Worm (Caenorhabditis elegans): ENCODE measurements around the gene vap-1.

The vap-1 gene

DNA sequence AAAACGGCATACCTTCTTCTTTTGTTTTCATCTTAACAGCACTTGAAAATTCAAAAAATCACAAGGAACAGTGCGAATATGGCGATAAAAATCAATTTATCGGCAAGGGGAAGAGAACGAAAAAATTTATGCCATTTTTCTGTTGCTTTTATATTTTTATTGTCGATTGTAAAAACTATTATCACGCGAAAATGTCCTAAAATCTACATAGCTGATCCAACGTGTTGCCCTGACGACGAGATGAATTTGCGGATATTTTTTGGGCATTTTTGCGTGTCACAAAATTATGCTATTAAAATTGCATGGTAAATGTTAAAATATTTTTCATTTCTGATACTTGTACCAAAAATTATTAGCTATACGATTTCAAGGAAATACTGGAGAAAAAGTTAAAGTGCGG lies 14.4 kb downstream of the vap-1 start, which contains the start of gene F10D7.4:
Gene F10D7.4, minus strand, starts transcription at position 101 of the 400 bp plus-strand sequence.
- TF ChIP-seq efl-1 (optimal IDR thresholded peaks at IDR 0.05) (no peak), efl-1 (GFP tag; optimal IDR thresholded peaks at IDR 0.05 in 1 of 2) (peak in 1 of 2 experiments; percentile 48), nhr-47 (tag; optimal IDR thresholded peaks at IDR 0.05) (no peak), nhr-90 (tag; optimal IDR thresholded peaks at IDR 0.05; ENCODE audit: poor library complexity) (no peak)

DNA sequence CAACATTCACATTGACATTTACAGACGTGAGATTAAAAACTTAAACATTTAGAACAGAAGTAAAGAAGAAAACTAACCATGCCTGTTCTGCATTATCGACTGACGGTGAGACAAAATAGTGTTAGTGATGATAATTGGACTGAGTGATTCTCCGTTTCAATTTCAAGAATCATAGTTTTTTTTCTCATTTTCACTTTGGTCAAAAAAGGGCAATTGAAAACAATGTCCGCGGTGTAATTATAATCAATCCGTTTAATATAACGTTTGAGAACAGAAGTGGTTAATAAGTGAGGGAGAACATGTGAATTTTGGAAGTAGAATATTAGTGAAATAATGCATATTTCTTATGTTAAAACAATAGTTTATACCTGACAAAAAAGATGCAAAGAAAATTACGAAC lies 16.7 kb downstream of the vap-1 start, which contains the start of gene F10D7.10:
Gene F10D7.10, minus strand, starts transcription at position 101 of the 400 bp plus-strand sequence.
- TF ChIP-seq ama-1 (optimal IDR thresholded peaks at IDR 0.05) (no peak), blmp-1 (tag; optimal IDR thresholded peaks at IDR 0.05) (peak; percentile 22), efl-1 (optimal IDR thresholded peaks at IDR 0.05) (no peak), efl-1 (GFP tag; optimal IDR thresholded peaks at IDR 0.05 in 1 of 2) (peak in 1 of 2 experiments; percentile 10), C34B4.2 (tag; optimal IDR thresholded peaks at IDR 0.05) (no peak), ztf-4 (tag; optimal IDR thresholded peaks at IDR 0.05) (no peak)

DNA sequence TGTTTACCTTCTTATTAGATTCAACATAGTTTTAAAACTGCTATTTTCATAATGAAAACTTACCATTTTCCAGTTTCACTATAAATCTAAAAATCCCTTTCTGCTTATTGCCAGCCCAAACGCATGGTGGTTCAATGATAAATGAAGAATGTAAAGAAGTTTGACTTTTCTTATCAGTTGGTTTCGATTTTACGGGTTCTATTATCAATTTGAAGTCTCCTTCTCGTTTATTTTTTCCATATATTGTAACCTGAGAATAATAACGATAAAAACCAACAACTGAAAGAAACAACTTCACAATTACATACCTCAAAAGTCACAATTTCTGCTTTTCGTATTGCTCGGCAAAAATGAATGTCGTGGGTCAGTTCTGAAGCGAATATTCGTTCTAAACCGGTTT lies 17.4 kb downstream of the vap-1 start:
- TF ChIP-seq C16A3.4 (tag; optimal IDR thresholded peaks at IDR 0.05) = no peak
- TF ChIP-seq elt-2 (tag; optimal IDR thresholded peaks at IDR 0.05) = peak; percentile 59

ce11 chrX:17375877-17376276 lies 20.5 kb downstream of the vap-1 start:
- TF ChIP-seq lin-14 (GFP tag; optimal IDR thresholded peaks at IDR 0.05) (peak; percentile 4), ceh-63 (GFP tag; optimal IDR thresholded peaks at IDR 0.05) (no peak), nhr-19 (GFP tag; conservative IDR thresholded peaks at IDR 0.05) (no peak), elt-2 (tag; optimal IDR thresholded peaks at IDR 0.05) (peak; percentile 63), nhr-76 (tag; optimal IDR thresholded peaks at IDR 0.05) (no peak)

- TF ChIP-seq nhr-47 (tag; optimal IDR thresholded peaks at IDR 0.05) (no peak), elt-3 (tag; optimal IDR thresholded peaks at IDR 0.05) (no peak), efl-1 (optimal IDR thresholded peaks at IDR 0.05) (no peak), efl-1 (GFP tag; optimal IDR thresholded peaks at IDR 0.05 in 1 of 2) (peak in 1 of 2 experiments; percentile 35)
Observed at ce11 chrX:17374534-17374933, 21.8 kb downstream of the vap-1 start, which contains the start of gene F10D7.3. Gene F10D7.3 (minus strand): TSS chrX:17374634.

DNA sequence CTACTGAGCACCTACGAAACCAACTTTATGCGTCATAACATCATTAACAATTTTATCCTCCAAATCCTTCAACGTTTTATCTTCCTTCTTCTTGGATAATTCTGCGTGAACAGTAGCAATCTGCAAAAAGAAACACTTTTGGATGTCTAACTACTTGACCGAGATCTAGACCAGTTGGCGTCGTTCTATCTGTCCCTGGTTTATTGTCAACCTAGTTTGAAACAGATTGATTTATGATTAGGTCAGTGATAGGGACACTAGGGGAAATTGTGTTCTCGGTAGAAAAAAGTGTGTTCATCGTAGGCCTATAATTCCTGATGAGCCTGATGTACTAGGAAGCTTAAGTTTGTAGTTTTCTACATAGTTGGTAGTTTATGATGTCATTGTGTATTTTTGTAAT lies 22.4 kb downstream of the vap-1 start:
- TF ChIP-seq hlh-17 (GFP tag; optimal IDR thresholded peaks at IDR 0.05; ENCODE audit: borderline replicate concordance) (no peak), fos-1 (tag; optimal IDR thresholded peaks at IDR 0.05) (no peak), unc-130 (tag; optimal IDR thresholded peaks at IDR 0.05) (no peak), alr-1 (tag; optimal IDR thresholded peaks at IDR 0.05; ENCODE audit: borderline replicate concordance) (no peak), aly-2 (tag; optimal IDR thresholded peaks at IDR 0.05) (no peak), elt-2 (tag; optimal IDR thresholded peaks at IDR 0.05) (no peak), mdl-1 (tag; optimal IDR thresholded peaks at IDR 0.05) (no peak), tbx-2 (tag; optimal IDR thresholded peaks at IDR 0.05) (no peak), lin-35 (GFP tag; optimal IDR thresholded peaks at IDR 0.05) (no peak), rnt-1 (tag; optimal IDR thresholded peaks at IDR 0.05) (no peak), elt-3 (tag; optimal IDR thresholded peaks at IDR 0.05) (peak in 1 of 6 experiments; percentile 43), snpc-4 (tag; optimal IDR thresholded peaks at IDR 0.05) (no peak), lin-15B (tag; optimal IDR thresholded peaks at IDR 0.05) (no peak), mab-9 (GFP tag; IDR thresholded peaks at IDR 0.05) (no peak), vab-15 (tag; optimal IDR thresholded peaks at IDR 0.05) (no peak), unc-62 (GFP tag; optimal IDR thresholded peaks at IDR 0.05) (no peak), blmp-1 (tag; optimal IDR thresholded peaks at IDR 0.05) (peak; percentile 69)

DNA sequence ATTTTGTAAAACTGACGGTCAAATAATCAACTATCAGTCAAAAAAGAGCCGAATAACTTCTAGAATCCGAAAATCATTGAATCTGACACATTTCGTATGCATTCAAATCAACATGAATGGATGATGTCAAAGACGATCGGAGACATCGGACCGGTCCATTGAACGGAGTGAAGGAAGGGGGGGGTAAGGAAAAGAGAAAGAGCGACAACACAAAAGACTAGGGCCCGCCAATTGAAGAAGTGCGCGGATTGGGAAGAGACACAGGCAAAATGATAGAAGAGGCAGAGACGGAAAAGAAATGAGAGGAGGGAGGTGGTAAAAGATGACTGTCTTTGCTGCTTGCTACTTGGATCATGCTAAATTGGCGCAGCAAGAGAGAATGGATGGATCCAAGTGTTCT lies 26.8 kb downstream of the vap-1 start:
- no peak for TF ChIP-seq jun-1 (tag; optimal IDR thresholded peaks at IDR 0.05)
- TF ChIP-seq nhr-11 (tag; optimal IDR thresholded peaks at IDR 0.05) = no peak
- peak in 1 of 3 experiments; percentile 14 for TF ChIP-seq ceh-82 (tag; optimal IDR thresholded peaks at IDR 0.05)
- TF ChIP-seq nhr-20 (tag; optimal IDR thresholded peaks at IDR 0.05) = peak; percentile 1
- no peak for TF ChIP-seq grh-1 (GFP tag; IDR thresholded peaks at IDR 0.05)
- TF ChIP-seq lin-14 (GFP tag; optimal IDR thresholded peaks at IDR 0.05) = peak; percentile 40
- TF ChIP-seq pag-3 (tag; optimal IDR thresholded peaks at IDR 0.05; ENCODE audit: borderline replicate concordance, insufficient read depth) = no peak
- no peak for TF ChIP-seq elt-3 (tag; optimal IDR thresholded peaks at IDR 0.05)
- no peak for TF ChIP-seq irx-1 (tag; optimal IDR thresholded peaks at IDR 0.05)
- TF ChIP-seq nhr-90 (tag; optimal IDR thresholded peaks at IDR 0.05; ENCODE audit: poor library complexity) = no peak
- TF ChIP-seq mep-1 (tag; optimal IDR thresholded peaks at IDR 0.05) = peak; percentile 43
- TF ChIP-seq egl-27 (tag; optimal IDR thresholded peaks at IDR 0.05) = no peak
- TF ChIP-seq ztf-11 (tag; optimal IDR thresholded peaks at IDR 0.05) = no peak
- TF ChIP-seq nhr-77 (tag; optimal IDR thresholded peaks at IDR 0.05) = no peak
- TF ChIP-seq snu-23 (GFP tag; optimal IDR thresholded peaks at IDR 0.05) = peak; percentile 5
- no peak for TF ChIP-seq tbx-2 (tag; optimal IDR thresholded peaks at IDR 0.05)
